Worm (Caenorhabditis elegans) whole organism, early embryonic: ENCODE measurements around the gene aakb-1.

Source experiments
- B0310.2 ChIP-seq: sonication (generic microtip); optimal IDR thresholded peaks from 2 replicates; lab custom pipeline; 2016; ENCODE audit warnings: mild to moderate bottlenecking, missing genetic modification characterization, missing compliant biosample characterization
- F13C5.2 ChIP-seq: sonication (generic microtip); optimal IDR thresholded peaks from 2 replicates; lab custom pipeline; 2017; ENCODE audit warnings: mild to moderate bottlenecking, missing genetic modification characterization, inconsistent platforms, missing compliant biosample characterization
- ama-1 ChIP-seq: fragments of 150-350 bp; optimal IDR thresholded peaks from 2 replicates; lab custom pipeline; 2014
- ceh-13 ChIP-seq: fragments of 200-800 bp; sonication (Bioruptor generic); optimal IDR thresholded peaks from 2 replicates; lab custom pipeline; 2018; ENCODE audit warnings: mild to moderate bottlenecking, missing genetic modification characterization, missing compliant biosample characterization
- flt-1 ChIP-seq: fragments of 200-800 bp; sonication (Bioruptor generic); IDR thresholded peaks from 2 replicates; pipeline ENCODE4 v1.3.6; 2022; ENCODE audit warnings: missing genetic modification characterization, missing compliant biosample characterization
- hmbx-1 ChIP-seq: sonication (generic microtip); optimal IDR thresholded peaks from 2 replicates; lab custom pipeline; 2016; ENCODE audit warnings: mild to moderate bottlenecking, missing genetic modification characterization, missing compliant biosample characterization
- hmg-4 ChIP-seq: fragments of 200-800 bp; sonication (Bioruptor generic); optimal IDR thresholded peaks from 2 replicates; lab custom pipeline; 2018; ENCODE audit warnings: mild to moderate bottlenecking, missing genetic modification characterization, missing compliant biosample characterization
- pes-1 ChIP-seq: fragments of 200-800 bp; sonication (Bioruptor generic); IDR thresholded peaks from 2 replicates; pipeline ENCODE4 v1.3.6; 2022; ENCODE audit warnings: missing genetic modification reagents, missing genetic modification characterization, missing compliant biosample characterization
- tbx-11 ChIP-seq: fragments of 200-800 bp; sonication (Bioruptor generic); IDR thresholded peaks from 2 replicates; pipeline ENCODE4 v1.3.6; 2022; ENCODE audit warnings: missing genetic modification characterization, missing compliant biosample characterization
- tbx-37 ChIP-seq: fragments of 200-800 bp; sonication (Bioruptor generic); conservative IDR thresholded peaks from 2 replicates; pipeline ENCODE4 v1.3.6; 2022; ENCODE audit warnings: missing genetic modification reagents, missing genetic modification characterization, missing compliant biosample characterization
- tra-4 ChIP-seq: sonication (generic microtip); optimal IDR thresholded peaks from 2 replicates; lab custom pipeline; 2017; ENCODE audit warnings: missing genetic modification characterization, missing compliant biosample characterization

DNA sequence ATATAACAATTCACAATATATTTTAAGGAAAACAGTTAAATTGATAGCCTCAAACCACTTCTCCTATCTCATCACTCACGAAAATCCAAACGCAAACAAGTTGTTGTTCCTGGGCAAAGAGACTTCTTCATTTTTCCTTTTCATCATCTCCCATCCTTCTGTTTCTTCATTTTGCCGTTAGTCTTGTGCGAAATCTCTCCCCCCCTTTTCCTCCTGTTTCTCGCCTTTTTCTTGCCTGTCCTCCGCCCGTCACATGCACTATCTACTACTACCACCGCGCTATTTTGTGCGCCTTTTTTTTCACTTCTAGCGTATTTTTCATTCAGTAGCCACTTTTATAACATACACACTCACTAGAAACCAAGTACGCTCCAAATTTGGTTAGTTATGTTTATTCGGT is 1.1 kb upstream of the aakb-1 start:
- TF ChIP-seq ceh-13 (GFP tag; lab: Kevin White, UChicago) (no peak), tbx-37 (GFP tag; lab: Robert Waterston, UW) (no peak), tra-4 (tag; lab: Kevin White, UChicago) (no peak), tbx-11 (GFP tag; lab: Robert Waterston, UW) (no peak), B0310.2 (tag; lab: Kevin White, UChicago) (no peak), hmbx-1 (no peak), pes-1 (GFP tag; lab: Robert Waterston, UW) (no peak), ama-1 (lab: Kevin White, UChicago) (no peak), flt-1 (GFP tag; lab: Robert Waterston, UW) (no peak), F13C5.2 (tag; lab: Kevin White, UChicago) (no peak), hmg-4 (GFP tag; lab: Kevin White, UChicago) (no peak)
